Worm (Caenorhabditis elegans) whole organism, L1 larva: ENCODE measurements around the gene C39E6.2.

Experiments used
- F16B12.6 ChIP-seq: fragments of 150-350 bp; optimal IDR thresholded peaks from 2 replicates; lab custom pipeline; 2014; ENCODE audit warnings: missing biosample characterization, missing genetic modification characterization
- Y116A8C.19 ChIP-seq: sonication (generic microtip); optimal IDR thresholded peaks from 2 replicates; lab custom pipeline; 2016; ENCODE audit warnings: missing compliant biosample characterization, missing genetic modification characterization, borderline replicate concordance
- aha-1 ChIP-seq: fragments of 150-350 bp; optimal IDR thresholded peaks from 2 replicates; lab custom pipeline; 2014; ENCODE audit warnings: missing biosample characterization, missing genetic modification characterization
- ama-1 ChIP-seq: fragments of 150-350 bp; optimal IDR thresholded peaks from 2 replicates; lab custom pipeline; 2014
- ceh-82 ChIP-seq, 3 experiments: fragments of 150-350 bp in 1 of 3; sonication (generic microtip) in 2 of 3; optimal IDR thresholded peaks; 2 replicates each; lab custom pipeline; 2014 to 2017; ENCODE audit warnings: missing biosample characterization in 3 of 3, missing genetic modification characterization in 3 of 3
- ceh-90 ChIP-seq: sonication (generic microtip); optimal IDR thresholded peaks from 2 replicates; lab custom pipeline; 2016; ENCODE audit warnings: missing genetic modification characterization, missing compliant biosample characterization
- efl-1 ChIP-seq, 4 experiments: fragments of 150-350 bp; optimal IDR thresholded peaks in 3 of 4; peaks in 1 of 4; 1 replicate in 1 of 4; 2 replicates in 3 of 4; lab custom pipeline; 2014; ENCODE audit warnings: missing biosample characterization in 2 of 4, missing genetic modification characterization in 2 of 4, missing genetic modification reagents in 2 of 4
- efl-3 ChIP-seq: fragments of 200-800 bp; sonication (Bioruptor generic); optimal IDR thresholded peaks from 2 replicates; lab custom pipeline; 2018; ENCODE audit warnings: mild to moderate bottlenecking, missing genetic modification characterization, missing compliant biosample characterization
- elt-2 ChIP-seq: sonication (generic microtip); optimal IDR thresholded peaks from 2 replicates; lab custom pipeline; 2016; ENCODE audit warnings: missing genetic modification characterization, mild to moderate bottlenecking, inconsistent platforms, missing compliant biosample characterization, missing genetic modification reagents
- fkh-10 ChIP-seq: sonication (generic microtip); optimal IDR thresholded peaks from 2 replicates; lab custom pipeline; 2017; ENCODE audit warnings: missing biosample characterization, missing genetic modification reagents, missing genetic modification characterization
- fkh-4 ChIP-seq: sonication (generic microtip); optimal IDR thresholded peaks from 2 replicates; lab custom pipeline; 2016; ENCODE audit warnings: missing compliant biosample characterization, missing genetic modification characterization, borderline replicate concordance
- fkh-8 ChIP-seq: sonication (generic microtip); optimal IDR thresholded peaks from 2 replicates; lab custom pipeline; 2016; ENCODE audit warnings: mild to moderate bottlenecking, missing genetic modification characterization, missing compliant biosample characterization
- grh-1 ChIP-seq: fragments of 200-800 bp; sonication (Bioruptor generic); IDR thresholded peaks from 2 replicates; pipeline ENCODE4 v1.3.6; 2022; ENCODE audit warnings: missing genetic modification reagents, missing genetic modification characterization, missing compliant biosample characterization
- hpl-2 ChIP-seq: fragments of 150-350 bp; optimal IDR thresholded peaks from 2 replicates; lab custom pipeline; 2014; ENCODE audit warnings: missing biosample characterization, missing genetic modification reagents, missing genetic modification characterization
- isw-1 ChIP-seq: fragments of 200-800 bp; sonication (Bioruptor generic); IDR thresholded peaks from 2 replicates; pipeline ENCODE4 v1.3.6; 2022; ENCODE audit warnings: missing genetic modification characterization, missing compliant biosample characterization
- jun-1 ChIP-seq: fragments of 150-350 bp; optimal IDR thresholded peaks from 2 replicates; lab custom pipeline; 2014; ENCODE audit warnings: missing biosample characterization, missing genetic modification reagents, missing genetic modification characterization
- lin-14 ChIP-seq: fragments of 200-800 bp; sonication (Bioruptor generic); optimal IDR thresholded peaks from 2 replicates; lab custom pipeline; 2018; ENCODE audit warnings: mild to moderate bottlenecking, missing genetic modification characterization, moderate library complexity, missing compliant biosample characterization
- lin-35 ChIP-seq, 2 experiments: fragments of 150-350 bp; optimal IDR thresholded peaks; 2 replicates each; lab custom pipeline; 2014; ENCODE audit warnings: missing biosample characterization in 2 of 2, missing genetic modification characterization in 2 of 2, missing genetic modification reagents in 2 of 2
- lsy-2 ChIP-seq, 2 experiments: fragments of 150-350 bp; optimal IDR thresholded peaks; 2 replicates each; lab custom pipeline; 2014; ENCODE audit warnings: missing biosample characterization in 2 of 2, missing genetic modification characterization in 2 of 2
- mab-9 ChIP-seq: fragments of 200-800 bp; sonication (Bioruptor generic); IDR thresholded peaks from 2 replicates; pipeline ENCODE4 v1.3.6; 2022; ENCODE audit warnings: missing genetic modification reagents, missing genetic modification characterization, missing compliant biosample characterization
- mdl-1 ChIP-seq, 2 experiments: fragments of 150-350 bp; optimal IDR thresholded peaks; 2 replicates each; lab custom pipeline; 2014 to 2017; ENCODE audit warnings: missing biosample characterization in 2 of 2, missing genetic modification characterization in 2 of 2, inconsistent platforms in 1 of 2
- mep-1 ChIP-seq: fragments of 150-350 bp; optimal IDR thresholded peaks from 2 replicates; lab custom pipeline; 2014; ENCODE audit warnings: missing biosample characterization, missing genetic modification characterization
- nhr-19 ChIP-seq: fragments of 200-800 bp; sonication (Bioruptor generic); conservative IDR thresholded peaks from 2 replicates; pipeline ENCODE4 v1.3.6; 2022; ENCODE audit warnings: missing genetic modification characterization, missing compliant biosample characterization
- nhr-237 ChIP-seq: fragments of 150-350 bp; optimal IDR thresholded peaks from 2 replicates; lab custom pipeline; 2014; ENCODE audit warnings: missing biosample characterization, missing genetic modification characterization
- nhr-28 ChIP-seq: fragments of 150-350 bp; optimal IDR thresholded peaks from 2 replicates; lab custom pipeline; 2014; ENCODE audit warnings: missing biosample characterization, missing genetic modification characterization
- nhr-47 ChIP-seq: sonication (generic microtip); optimal IDR thresholded peaks from 2 replicates; lab custom pipeline; 2016; ENCODE audit warnings: mild to moderate bottlenecking, missing genetic modification characterization, moderate library complexity, missing compliant biosample characterization
- nhr-85 ChIP-seq: sonication (generic microtip); peaks from one replicate; lab custom pipeline; 2016; ENCODE audit warnings: missing genetic modification characterization, inconsistent platforms, missing compliant biosample characterization
- pag-3 ChIP-seq: sonication (generic microtip); optimal IDR thresholded peaks from 2 replicates; lab custom pipeline; 2017; ENCODE audit warnings: missing genetic modification characterization, mild to moderate bottlenecking, missing compliant biosample characterization, antibody characterized with exemption, borderline replicate concordance; ENCODE audit not compliant: insufficient read depth
- pax-3 ChIP-seq: fragments of 200-800 bp; sonication (Bioruptor generic); optimal IDR thresholded peaks from 2 replicates; lab custom pipeline; 2018; ENCODE audit warnings: mild to moderate bottlenecking, missing genetic modification characterization, moderate library complexity, missing compliant biosample characterization
- snpc-4 ChIP-seq: fragments of 150-350 bp; optimal IDR thresholded peaks from 2 replicates; lab custom pipeline; 2014; ENCODE audit warnings: missing biosample characterization, missing genetic modification characterization
- snu-23 ChIP-seq: sonication (generic microtip); optimal IDR thresholded peaks from 2 replicates; lab custom pipeline; 2016; ENCODE audit warnings: missing genetic modification characterization, missing compliant biosample characterization
- sptf-1 ChIP-seq: fragments of 150-350 bp; optimal IDR thresholded peaks from 2 replicates; lab custom pipeline; 2014; ENCODE audit warnings: missing biosample characterization, missing genetic modification characterization
- sup-37 ChIP-seq: fragments of 200-800 bp; sonication (Bioruptor generic); optimal IDR thresholded peaks from 2 replicates; lab custom pipeline; 2018; ENCODE audit warnings: mild to moderate bottlenecking, missing genetic modification characterization, missing compliant biosample characterization
- tbx-2 ChIP-seq: sonication (generic microtip); optimal IDR thresholded peaks from 2 replicates; lab custom pipeline; 2016; ENCODE audit warnings: missing genetic modification characterization, missing compliant biosample characterization
- unc-62 ChIP-seq: fragments of 150-350 bp; optimal IDR thresholded peaks from 2 replicates; lab custom pipeline; 2014; ENCODE audit warnings: missing biosample characterization, missing genetic modification reagents, missing genetic modification characterization
- zip-4 ChIP-seq: fragments of 200-800 bp; sonication (Bioruptor generic); optimal IDR thresholded peaks from 2 replicates; lab custom pipeline; 2018; ENCODE audit warnings: mild to moderate bottlenecking, missing genetic modification characterization, moderate library complexity, missing compliant biosample characterization

Gene C39E6.2

DNA sequence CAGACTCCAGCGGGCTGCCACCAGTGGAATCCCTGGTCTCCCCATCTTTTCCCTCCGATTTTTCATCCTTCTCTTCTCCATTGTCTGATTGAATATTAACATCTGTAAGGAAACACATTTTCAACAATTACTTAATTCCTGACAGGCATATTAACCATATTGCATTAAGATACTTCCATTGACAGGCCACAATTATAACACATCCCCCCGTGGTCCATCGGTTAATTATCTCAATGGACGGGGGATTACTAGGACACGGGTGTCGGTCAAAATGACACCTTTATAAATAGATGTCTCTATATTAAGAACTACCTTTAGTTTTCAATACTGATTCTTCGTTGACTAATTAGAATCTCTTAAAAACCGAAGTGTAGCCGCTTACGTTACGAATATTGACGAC is 4.8 kb upstream of the C39E6.2 start:
- no peak for TF ChIP-seq nhr-47 (tag; lab: Kevin White, UChicago)
- no peak for TF ChIP-seq mep-1
- no peak for TF ChIP-seq lin-14 (GFP tag; lab: Kevin White, UChicago)
- no peak for TF ChIP-seq tbx-2
- no peak for TF ChIP-seq snpc-4
- no peak for TF ChIP-seq hpl-2 (GFP tag; lab: Kevin White, UChicago)
- no peak for TF ChIP-seq F16B12.6 (tag; lab: Kevin White, UChicago)
- no peak for TF ChIP-seq nhr-19
- TF ChIP-seq Y116A8C.19 (tag; lab: Kevin White, UChicago) = no peak
- TF ChIP-seq mdl-1 (tag; optimal IDR thresholded peaks at IDR 0.05; lab: Kevin White, UChicago) = no peak
- no peak for TF ChIP-seq nhr-85 (tag; lab: Kevin White, UChicago)
- TF ChIP-seq efl-3 (GFP tag; lab: Kevin White, UChicago) = no peak
- TF ChIP-seq fkh-10 (GFP tag; lab: Kevin White, UChicago) = no peak
- no peak for TF ChIP-seq zip-4 (GFP tag; lab: Kevin White, UChicago)
- no peak for TF ChIP-seq sptf-1 (tag; lab: Kevin White, UChicago)

- TF ChIP-seq elt-2 = peak; percentile 19
- no peak for TF ChIP-seq efl-1 (optimal IDR thresholded peaks at IDR 0.05; lab: Kevin White, UChicago)
- TF ChIP-seq efl-1 (GFP tag; optimal IDR thresholded peaks at IDR 0.05 in 1 of 2; lab: Kevin White, UChicago) = peak in 1 of 2 experiments; percentile 1
- peak in 1 of 2 experiments; percentile 4 for TF ChIP-seq lin-35 (GFP tag; optimal IDR thresholded peaks at IDR 0.05; lab: Kevin White, UChicago)
- no peak for TF ChIP-seq lsy-2 (tag; optimal IDR thresholded peaks at IDR 0.05; lab: Kevin White, UChicago)
Observed at ce11 chrX:4749080-4749479, 5.8 kb downstream of the C39E6.2 start, which contains the start of gene lon-2. lon-2 (minus strand) TSS chrX:4749083.

DNA sequence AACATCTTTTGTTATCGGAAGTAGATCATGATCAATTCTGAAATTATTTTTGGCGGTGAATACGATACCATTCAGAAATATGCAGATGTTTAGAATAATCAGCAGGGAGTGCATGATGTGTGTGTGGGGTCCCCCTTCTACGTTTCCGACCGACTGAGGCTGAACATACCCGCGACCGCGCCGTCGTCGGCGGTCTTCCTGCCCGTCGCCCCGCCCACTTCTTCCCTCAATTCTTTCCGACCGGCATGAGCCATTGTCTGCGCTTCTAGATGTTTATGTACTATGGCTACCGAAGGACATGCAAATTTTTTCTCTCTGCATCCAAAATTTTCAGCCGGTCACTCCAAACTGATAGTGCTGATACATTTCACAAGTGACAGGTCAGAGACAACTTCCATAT is 10.9 kb downstream of the C39E6.2 start:
- TF ChIP-seq ceh-82 (tag; optimal IDR thresholded peaks at IDR 0.05; lab: Kevin White, UChicago) = no peak
- TF ChIP-seq pag-3 = no peak
- no peak for TF ChIP-seq fkh-4 (tag; lab: Kevin White, UChicago)
- no peak for TF ChIP-seq unc-62 (GFP tag; lab: Kevin White, UChicago)
- TF ChIP-seq ceh-90 (tag; lab: Kevin White, UChicago) = no peak
- TF ChIP-seq ama-1 (lab: Kevin White, UChicago) = no peak
- no peak for TF ChIP-seq snpc-4
- no peak for TF ChIP-seq mdl-1 (tag; optimal IDR thresholded peaks at IDR 0.05; lab: Kevin White, UChicago)
- no peak for TF ChIP-seq pax-3 (tag; lab: Kevin White, UChicago)
- no peak for TF ChIP-seq isw-1 (GFP tag; lab: Robert Waterston, UW)
- no peak for TF ChIP-seq nhr-28 (tag; lab: Kevin White, UChicago)
- no peak for TF ChIP-seq aha-1
- no peak for TF ChIP-seq mep-1
- TF ChIP-seq elt-2 = no peak
- TF ChIP-seq grh-1 = no peak

ce11 chrX:4742285-4742684 is 12.6 kb downstream of the C39E6.2 start:
- no peak for TF ChIP-seq sup-37 (GFP tag; lab: Kevin White, UChicago)
- TF ChIP-seq sptf-1 (tag; lab: Kevin White, UChicago) = no peak
- TF ChIP-seq lin-14 (GFP tag; lab: Kevin White, UChicago) = peak; percentile 35
- no peak for TF ChIP-seq elt-2

ce11 chrX:4740630-4741029 is 14.3 kb downstream of the C39E6.2 start:
- TF ChIP-seq nhr-237 (no peak), sptf-1 (tag; lab: Kevin White, UChicago) (no peak), nhr-19 (no peak), snu-23 (GFP tag; lab: Kevin White, UChicago) (no peak), lin-14 (GFP tag; lab: Kevin White, UChicago) (peak; percentile 9), mab-9 (GFP tag; lab: Robert Waterston, UW) (peak; percentile 54; the same call in 1 of the 2 replicates), fkh-8 (tag; lab: Kevin White, UChicago) (no peak), aha-1 (no peak), jun-1 (tag; lab: Kevin White, UChicago) (no peak)
